Fruit fly (Drosophila melanogaster) whole organism, adult: Measurements from ENCODE around the gene CG7945.

Experiments
- CG11617 ChIP-seq: fragments of 200-800 bp; sonication (Bioruptor generic); optimal IDR thresholded peaks from 2 replicates; lab custom pipeline; 2017; ENCODE audit warnings: mild to moderate bottlenecking, missing biosample characterization, missing genetic modification reagents, missing genetic modification characterization
- CG12768 ChIP-seq: fragments of 200-800 bp; sonication (Bioruptor generic); optimal IDR thresholded peaks from 2 replicates; lab custom pipeline; 2017; ENCODE audit warnings: missing biosample characterization, missing genetic modification characterization, mild to moderate bottlenecking, moderate library complexity, missing genetic modification reagents
- CG14711 ChIP-seq: fragments of 200-800 bp; sonication (Bioruptor generic); optimal IDR thresholded peaks from 2 replicates; lab custom pipeline; 2018; ENCODE audit warnings: missing biosample characterization, mild to moderate bottlenecking, missing genetic modification characterization, moderate library complexity
- CG1620 ChIP-seq: fragments of 200-800 bp; sonication (Bioruptor generic); optimal IDR thresholded peaks from 2 replicates; lab custom pipeline; 2016; ENCODE audit warnings: missing biosample characterization, missing genetic modification characterization
- CG33017 ChIP-seq: fragments of 200-800 bp; sonication (Bioruptor generic); optimal IDR thresholded peaks from 2 replicates; lab custom pipeline; 2018; ENCODE audit warnings: missing biosample characterization, mild to moderate bottlenecking, missing genetic modification characterization, moderate library complexity
- CG5204 ChIP-seq: fragments of 200-800 bp; sonication (Bioruptor generic); optimal IDR thresholded peaks from 2 replicates; lab custom pipeline; 2016; ENCODE audit warnings: missing biosample characterization, missing genetic modification characterization
- CG7045 ChIP-seq: fragments of 200-800 bp; sonication (Bioruptor generic); optimal IDR thresholded peaks from 2 replicates; lab custom pipeline; 2017; ENCODE audit warnings: missing biosample characterization, mild to moderate bottlenecking, missing genetic modification characterization
- CG7101 ChIP-seq: fragments of 200-800 bp; sonication (Bioruptor generic); optimal IDR thresholded peaks from 2 replicates; lab custom pipeline; 2018; ENCODE audit warnings: missing biosample characterization, mild to moderate bottlenecking, missing genetic modification characterization, moderate library complexity
- Clk ChIP-seq: fragments of 200-800 bp; sonication (Bioruptor generic); optimal IDR thresholded peaks from 2 replicates; lab custom pipeline; 2017; ENCODE audit warnings: missing biosample characterization, missing genetic modification characterization
- Crg-1 ChIP-seq: fragments of 200-800 bp; sonication (Bioruptor generic); optimal IDR thresholded peaks from 2 replicates; lab custom pipeline; 2016; ENCODE audit warnings: missing biosample characterization, missing genetic modification characterization
- Hr96 ChIP-seq: fragments of 200-800 bp; sonication (Bioruptor generic); optimal IDR thresholded peaks from 2 replicates; lab custom pipeline; 2016; ENCODE audit warnings: missing biosample characterization, missing genetic modification characterization
- Mnt ChIP-seq: fragments of 200-800 bp; sonication (Bioruptor generic); optimal IDR thresholded peaks from 2 replicates; lab custom pipeline; 2016; ENCODE audit warnings: missing biosample characterization, mild to moderate bottlenecking, missing genetic modification characterization
- bab1 ChIP-seq: fragments of 200-800 bp; sonication (Bioruptor generic); optimal IDR thresholded peaks from 3 replicates; lab custom pipeline; 2019; ENCODE audit warnings: missing biosample characterization, mild to moderate bottlenecking, missing genetic modification characterization, moderate library complexity
- cic ChIP-seq: fragments of 200-800 bp; sonication (Bioruptor generic); optimal IDR thresholded peaks from 2 replicates; lab custom pipeline; 2017; ENCODE audit warnings: missing biosample characterization, mild to moderate bottlenecking, missing genetic modification characterization, moderate library complexity
- cnc ChIP-seq, 2 experiments: fragments of >200 bp; optimal IDR thresholded peaks; 2 replicates each; lab custom pipeline; 2017
- kay ChIP-seq: fragments of 200-800 bp; sonication (Bioruptor generic); peaks from one replicate; lab custom pipeline; 2016; ENCODE audit warnings: missing biosample characterization, missing genetic modification characterization, borderline replicate concordance
- ovo ChIP-seq: fragments of 200-800 bp; sonication (Bioruptor generic); optimal IDR thresholded peaks from 2 replicates; lab custom pipeline; 2016; ENCODE audit warnings: missing biosample characterization, missing genetic modification characterization
- pad ChIP-seq: fragments of 200-800 bp; sonication (Bioruptor generic); optimal IDR thresholded peaks from 3 replicates; lab custom pipeline; 2017; ENCODE audit warnings: missing biosample characterization, missing genetic modification characterization, mild to moderate bottlenecking, moderate library complexity, missing genetic modification reagents
- tj ChIP-seq: fragments of 200-800 bp; sonication (Bioruptor generic); optimal IDR thresholded peaks from 3 replicates; lab custom pipeline; 2017; ENCODE audit warnings: missing biosample characterization, mild to moderate bottlenecking, missing genetic modification characterization, moderate library complexity
- toe ChIP-seq: fragments of 200-800 bp; sonication (Bioruptor generic); optimal IDR thresholded peaks from 2 replicates; lab custom pipeline; 2016; ENCODE audit warnings: missing biosample characterization, missing genetic modification characterization

The CG7945 gene

dm6 chr3L:15563851-15564106, 39.8 kb upstream of the CG7945 start:
- no peak for TF ChIP-seq cic (GFP tag; lab: Kevin White, UChicago)
- no peak for TF ChIP-seq bab1 (GFP tag; lab: Kevin White, UChicago)
- TF ChIP-seq tj (GFP tag; lab: Kevin White, UChicago) = peak; percentile 56
- no peak for TF ChIP-seq CG33017 (tag; lab: Kevin White, UChicago)

DNA sequence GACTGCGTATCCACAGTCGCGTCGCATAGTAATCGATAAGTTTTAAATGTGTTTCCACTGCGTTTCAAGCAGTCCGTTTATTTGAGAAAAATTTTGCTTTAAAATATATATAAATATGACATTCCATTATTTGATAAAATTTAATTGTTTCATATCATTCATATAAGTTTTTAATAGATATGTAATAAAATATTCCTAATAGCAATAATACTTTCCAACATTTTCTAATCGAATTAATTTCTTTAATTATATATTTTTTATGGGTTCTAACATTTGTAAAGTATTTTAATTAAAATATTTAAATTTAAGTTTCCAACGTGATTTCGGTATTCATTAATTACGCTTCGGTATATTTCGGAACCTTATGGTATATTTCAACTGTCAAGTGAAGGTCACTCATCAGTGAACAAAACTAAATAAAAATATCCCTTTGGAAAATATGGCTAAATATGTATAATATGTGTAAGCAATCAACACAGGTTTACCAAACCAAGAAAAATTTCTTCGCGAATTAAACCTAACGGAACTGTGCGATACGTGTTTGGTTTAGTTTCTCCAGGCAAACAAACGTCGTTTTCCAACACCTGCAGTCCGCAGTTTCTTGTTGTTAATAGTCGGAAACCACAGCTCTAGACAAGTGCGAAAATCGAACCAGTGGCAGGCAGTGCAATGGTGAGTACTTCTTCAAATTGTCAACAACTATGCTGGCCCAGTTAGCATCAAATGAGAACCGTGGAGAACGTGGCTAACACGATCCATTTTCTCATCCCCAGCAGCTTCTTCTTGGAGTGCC, 39.3 kb upstream of the CG7945 start, which contains the start of the genes CG7739 and SCCRO:
Gene CG7739 (minus strand): TSS at position 8 of the 793 bp plus-strand sequence.
Gene SCCRO (plus strand): TSS at position 370 of the 793 bp plus-strand sequence.
- TF ChIP-seq CG1620 (peak; percentile 65), pad (GFP tag; lab: Kevin White, UChicago) (peak; percentile 6), Clk (GFP tag; lab: Kevin White, UChicago) (no peak), CG7045 (GFP tag; lab: Kevin White, UChicago) (peak; percentile 39), bab1 (GFP tag; lab: Kevin White, UChicago) (peak; percentile 45), toe (GFP tag; lab: Kevin White, UChicago) (no peak), Crg-1 (GFP tag; lab: Kevin White, UChicago) (peak; percentile 3), CG7101 (tag; lab: Kevin White, UChicago) (peak; percentile 75), CG12768 (GFP tag; lab: Kevin White, UChicago) (no peak), CG14711 (tag; lab: Kevin White, UChicago) (peak; percentile 63), ovo (GFP tag; lab: Kevin White, UChicago) (peak; percentile 39), Hr96 (no peak), CG11617 (GFP tag; lab: Kevin White, UChicago) (peak; percentile 46), Mnt (GFP tag; lab: Kevin White, UChicago) (peak; percentile 16), CG33017 (tag; lab: Kevin White, UChicago) (peak; percentile 60), kay (peak; percentile 94), cnc (optimal IDR thresholded peaks at IDR 0.05; lab: Kevin White, UChicago) (no peak), tj (GFP tag; lab: Kevin White, UChicago) (no peak), CG5204 (GFP tag; lab: Kevin White, UChicago) (no peak)

dm6 chr3L:15562727-15563057, 38.8 kb upstream of the CG7945 start:
- TF ChIP-seq CG7101 (tag; lab: Kevin White, UChicago) = no peak
- no peak for TF ChIP-seq Crg-1 (GFP tag; lab: Kevin White, UChicago)
- no peak for TF ChIP-seq CG1620
- no peak for TF ChIP-seq Mnt (GFP tag; lab: Kevin White, UChicago)
- TF ChIP-seq CG12768 (GFP tag; lab: Kevin White, UChicago) = no peak
- TF ChIP-seq CG33017 (tag; lab: Kevin White, UChicago) = no peak
- TF ChIP-seq CG14711 (tag; lab: Kevin White, UChicago) = no peak
- TF ChIP-seq cnc (optimal IDR thresholded peaks at IDR 0.05; lab: Kevin White, UChicago) = no peak
- TF ChIP-seq toe (GFP tag; lab: Kevin White, UChicago) = no peak
- no peak for TF ChIP-seq Clk (GFP tag; lab: Kevin White, UChicago)
- no peak for TF ChIP-seq Hr96
- no peak for TF ChIP-seq tj (GFP tag; lab: Kevin White, UChicago)

DNA sequence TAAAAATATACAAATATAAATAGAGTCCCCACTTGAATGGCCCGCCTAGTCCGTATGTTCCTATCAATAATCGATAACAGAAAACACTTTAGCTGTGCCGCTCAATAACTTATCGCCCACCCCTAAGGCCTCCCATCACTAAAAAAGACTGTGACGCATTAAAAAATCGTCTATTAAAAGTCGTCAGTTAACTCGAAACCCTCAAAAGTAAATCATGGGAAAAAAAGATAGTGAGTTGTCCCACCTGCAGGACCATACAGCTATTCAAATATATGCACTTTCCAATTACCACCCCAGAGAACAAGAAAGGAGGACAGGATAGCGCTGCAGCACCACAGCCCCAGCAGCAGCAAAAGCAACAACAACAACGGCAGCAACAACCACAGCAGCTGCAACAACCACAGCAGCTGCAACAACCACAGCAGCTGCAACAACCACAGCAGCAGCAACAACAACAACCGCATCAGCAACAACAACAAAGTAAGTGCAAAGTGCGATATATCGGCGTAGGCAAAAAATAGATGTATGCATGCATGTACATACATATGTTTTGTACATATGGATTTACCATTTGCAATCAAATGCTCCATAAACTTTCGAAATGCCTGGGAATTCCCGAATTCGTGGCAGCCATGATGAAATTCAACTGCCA, 30.2 kb upstream of the CG7945 start, which contains the start of gene AGO2:
Gene AGO2 (plus strand): TSS at position 121 of the 652 bp plus-strand sequence.
- TF ChIP-seq cnc (optimal IDR thresholded peaks at IDR 0.05; lab: Kevin White, UChicago) = no peak
- no peak for TF ChIP-seq Hr96
- peak; percentile 59 for TF ChIP-seq CG33017 (tag; lab: Kevin White, UChicago)
- no peak for TF ChIP-seq CG1620
- no peak for TF ChIP-seq Crg-1 (GFP tag; lab: Kevin White, UChicago)
- TF ChIP-seq CG11617 (GFP tag; lab: Kevin White, UChicago) = peak; percentile 14
- TF ChIP-seq cic (GFP tag; lab: Kevin White, UChicago) = peak; percentile 72
- peak; percentile 86 for TF ChIP-seq tj (GFP tag; lab: Kevin White, UChicago)
- no peak for TF ChIP-seq CG5204 (GFP tag; lab: Kevin White, UChicago)
- peak; percentile 27 for TF ChIP-seq CG7045 (GFP tag; lab: Kevin White, UChicago)
- peak; percentile 65 for TF ChIP-seq CG14711 (tag; lab: Kevin White, UChicago)
- TF ChIP-seq ovo (GFP tag; lab: Kevin White, UChicago) = no peak
- no peak for TF ChIP-seq toe (GFP tag; lab: Kevin White, UChicago)
- TF ChIP-seq CG7101 (tag; lab: Kevin White, UChicago) = peak; percentile 45
- peak; percentile 59 for TF ChIP-seq Mnt (GFP tag; lab: Kevin White, UChicago)
- TF ChIP-seq Clk (GFP tag; lab: Kevin White, UChicago) = peak; percentile 54
- TF ChIP-seq kay = peak; percentile 95
- TF ChIP-seq CG12768 (GFP tag; lab: Kevin White, UChicago) = peak; percentile 96
- peak; percentile 94 for TF ChIP-seq pad (GFP tag; lab: Kevin White, UChicago)
- TF ChIP-seq bab1 (GFP tag; lab: Kevin White, UChicago) = peak; percentile 68

dm6 chr3L:15548843-15549242, 24.9 kb upstream of the CG7945 start:
- TF ChIP-seq Hr96 (no peak), CG1620 (no peak), CG7045 (GFP tag; lab: Kevin White, UChicago) (peak; percentile 0), cic (GFP tag; lab: Kevin White, UChicago) (peak; percentile 2), CG33017 (tag; lab: Kevin White, UChicago) (peak; percentile 12), CG11617 (GFP tag; lab: Kevin White, UChicago) (peak; percentile 3), cnc (optimal IDR thresholded peaks at IDR 0.05; lab: Kevin White, UChicago) (no peak), CG14711 (tag; lab: Kevin White, UChicago) (no peak)
